1 fruit fly cellular context compared by ENCODE assay signal in genomic region chr2L:11039548-11040144, dm6.
A peak's percentile ranks its signal among the peaks of the same experiment; 100 is the strongest.
TF ChIP-seq lines count a peak whose summit lies in the region.

No protein-coding gene starts in this region.

TF ChIP-seq in whole organism, embryonic, 481 proteins besides CTCF, POLR2A, EP300 and RAD21 (continued from another document):
- TF ChIP-seq seq (GFP tag; IDR thresholded peaks at IDR 0.05; lab: Robert Waterston, UW) (no peak), btn (GFP tag; optimal IDR thresholded peaks at IDR 0.05; lab: Kevin White, UChicago) (no peak), dm (GFP tag; optimal IDR thresholded peaks at IDR 0.05; lab: Kevin White, UChicago) (no peak), HmgZ (tag; optimal IDR thresholded peaks at IDR 0.05; lab: Kevin White, UChicago) (peak; percentile 13), trem (tag; optimal IDR thresholded peaks at IDR 0.05; lab: Kevin White, UChicago) (no peak), Bgb (GFP tag; IDR thresholded peaks at IDR 0.05; lab: Robert Waterston, UW; ENCODE audit: partially characterized antibody) (no peak), BtbVII (GFP tag; optimal IDR thresholded peaks at IDR 0.05; lab: Kevin White, UChicago) (no peak), zfh1 (GFP tag; IDR thresholded peaks at IDR 0.05; lab: Robert Waterston, UW) (no peak), CG34376 (GFP tag; optimal IDR thresholded peaks at IDR 0.05; lab: Kevin White, UChicago) (peak; percentile 55), CG11560 (tag; IDR thresholded peaks at IDR 0.05; lab: Robert Waterston, UW) (no peak), stc (GFP tag; IDR thresholded peaks at IDR 0.05; lab: Robert Waterston, UW) (no peak), ranshi (GFP tag; IDR thresholded peaks at IDR 0.05; lab: Robert Waterston, UW) (no peak), corto (GFP tag; optimal IDR thresholded peaks at IDR 0.05; lab: Kevin White, UChicago) (no peak), CG15479 (GFP tag; optimal IDR thresholded peaks at IDR 0.05; lab: Kevin White, UChicago) (no peak), pfk (GFP tag; optimal IDR thresholded peaks at IDR 0.05; lab: Kevin White, UChicago) (no peak), so (GFP tag; IDR thresholded peaks at IDR 0.05; lab: Robert Waterston, UW) (no peak), Sox100B (GFP tag; optimal IDR thresholded peaks at IDR 0.05; lab: Kevin White, UChicago) (no peak), unc-4 (GFP tag; IDR thresholded peaks at IDR 0.05; lab: Robert Waterston, UW; ENCODE audit: partially characterized antibody) (no peak), CG15514 (GFP tag; optimal IDR thresholded peaks at IDR 0.05; lab: Kevin White, UChicago) (peak; percentile 1), CG11247 (GFP tag; IDR thresholded peaks at IDR 0.05; lab: Robert Waterston, UW) (no peak), nom (GFP tag; optimal IDR thresholded peaks at IDR 0.05; lab: Kevin White, UChicago) (no peak), Rfx (GFP tag; IDR thresholded peaks at IDR 0.05; lab: Robert Waterston, UW) (no peak), Atf-2 (GFP tag; optimal IDR thresholded peaks at IDR 0.05; lab: Kevin White, UChicago) (no peak), Med (GFP tag; lab: Kevin White, UChicago) (peak; percentile 63), sd (tag; optimal IDR thresholded peaks at IDR 0.05; lab: Kevin White, UChicago) (peak; percentile 13), lab (GFP tag; optimal IDR thresholded peaks at IDR 0.05; lab: Kevin White, UChicago) (peak; percentile 42), Ravus (GFP tag; IDR thresholded peaks at IDR 0.05; lab: Robert Waterston, UW) (no peak), caup (GFP tag; optimal IDR thresholded peaks at IDR 0.05; lab: Kevin White, UChicago; ENCODE audit: severe bottlenecking) (no peak), tup (GFP tag; optimal IDR thresholded peaks at IDR 0.05; lab: Kevin White, UChicago) (no peak), sug (tag; optimal IDR thresholded peaks at IDR 0.05; lab: Kevin White, UChicago) (peak; percentile 77), CG2129 (GFP tag; IDR thresholded peaks at IDR 0.05; lab: Robert Waterston, UW; ENCODE audit: partially characterized antibody) (no peak), sens-2 (GFP tag; IDR thresholded peaks at IDR 0.05; lab: Robert Waterston, UW) (0 out of 2 replicates have a peak, but pooled peaks have one; percentile 15), CG10543 (GFP tag; optimal IDR thresholded peaks at IDR 0.05; lab: Kevin White, UChicago) (peak; percentile 46), sob (GFP tag; IDR thresholded peaks at IDR 0.05; lab: Robert Waterston, UW) (no peak; the same call in 1 of the 2 replicates), CG13894 (tag; optimal IDR thresholded peaks at IDR 0.05; lab: Kevin White, UChicago) (peak; percentile 61), Trl (optimal IDR thresholded peaks at IDR 0.05; lab: Kevin White, UChicago) (peak in 1 of 2 experiments; percentile 6), Trl (GFP tag; optimal IDR thresholded peaks at IDR 0.05; lab: Kevin White, UChicago) (no peak), luna (GFP tag; optimal IDR thresholded peaks at IDR 0.05; lab: Kevin White, UChicago) (no peak), CG8290 (GFP tag; optimal IDR thresholded peaks at IDR 0.05; lab: Kevin White, UChicago) (no peak), CG8290 (tag; optimal IDR thresholded peaks at IDR 0.05; lab: Kevin White, UChicago) (no peak), fd102C (GFP tag; optimal IDR thresholded peaks at IDR 0.05; lab: Kevin White, UChicago) (no peak), CG30403 (GFP tag; optimal IDR thresholded peaks at IDR 0.05; lab: Kevin White, UChicago) (no peak), lola (GFP tag; optimal IDR thresholded peaks at IDR 0.05; lab: Kevin White, UChicago) (no peak), CG10274 (GFP tag; optimal IDR thresholded peaks at IDR 0.05; lab: Kevin White, UChicago) (peak; percentile 70), CG2678 (tag; optimal IDR thresholded peaks at IDR 0.05; lab: Kevin White, UChicago) (peak; percentile 12), onecut (GFP tag; IDR thresholded peaks at IDR 0.05; lab: Robert Waterston, UW) (no peak), Hmr (GFP tag; optimal IDR thresholded peaks at IDR 0.05; lab: Kevin White, UChicago) (peak; percentile 22), CG3838 (GFP tag; optimal IDR thresholded peaks at IDR 0.05; lab: Kevin White, UChicago) (no peak), CG18476 (GFP tag; optimal IDR thresholded peaks at IDR 0.05; lab: Kevin White, UChicago) (no peak), chinmo (GFP tag; IDR thresholded peaks at IDR 0.05; lab: Robert Waterston, UW; ENCODE audit: partially characterized antibody) (0 out of 4 replicates have a peak, but pooled peaks have one; percentile 63), az2 (GFP tag; optimal IDR thresholded peaks at IDR 0.05; lab: Kevin White, UChicago) (no peak), twi (tag; optimal IDR thresholded peaks at IDR 0.05; lab: Kevin White, UChicago) (peak; percentile 37), Dip2 (GFP tag; IDR thresholded peaks at IDR 0.05; lab: Robert Waterston, UW) (no peak), CG3065 (GFP tag; optimal IDR thresholded peaks at IDR 0.05; lab: Kevin White, UChicago) (no peak), phol (tag; optimal IDR thresholded peaks at IDR 0.05; lab: Kevin White, UChicago) (no peak), Elba2 (GFP tag; optimal IDR thresholded peaks at IDR 0.05; lab: Kevin White, UChicago) (no peak), mirr (GFP tag; optimal IDR thresholded peaks at IDR 0.05; lab: Kevin White, UChicago) (peak; percentile 65), Mrtf (GFP tag; IDR thresholded peaks at IDR 0.05; lab: Robert Waterston, UW) (no peak), CG7556 (GFP tag; optimal IDR thresholded peaks at IDR 0.05; lab: Kevin White, UChicago) (no peak), gcm2 (GFP tag; optimal IDR thresholded peaks at IDR 0.05; lab: Kevin White, UChicago) (no peak), CG2199 (GFP tag; IDR thresholded peaks at IDR 0.05; lab: Robert Waterston, UW) (0 out of 3 replicates have a peak, but pooled peaks have one; percentile 33), GATAe (GFP tag; conservative IDR thresholded peaks at IDR 0.05; lab: Robert Waterston, UW) (peak; percentile 50; the same call in 1 of the 2 replicates), B-H2 (GFP tag; optimal IDR thresholded peaks at IDR 0.05; lab: Kevin White, UChicago) (no peak), sens (GFP tag; lab: Kevin White, UChicago) (no peak), Hr78 (GFP tag; optimal IDR thresholded peaks at IDR 0.05; lab: Kevin White, UChicago) (peak in 1 of 2 experiments; percentile 90), en (GFP tag; optimal IDR thresholded peaks at IDR 0.05; lab: Kevin White, UChicago) (no peak), CrebB (tag; optimal IDR thresholded peaks at IDR 0.05; lab: Kevin White, UChicago) (peak; percentile 21), wek (GFP tag; optimal IDR thresholded peaks at IDR 0.05; lab: Kevin White, UChicago) (no peak), esg (GFP tag; conservative IDR thresholded peaks at IDR 0.05; lab: Robert Waterston, UW) (no peak), Usf (GFP tag; optimal IDR thresholded peaks at IDR 0.05; lab: Kevin White, UChicago) (no peak), Dref (GFP tag; IDR thresholded peaks at IDR 0.05; lab: Robert Waterston, UW) (no peak), CG7963 (GFP tag; IDR thresholded peaks at IDR 0.05; lab: Robert Waterston, UW; ENCODE audit: partially characterized antibody) (no peak), Pdp1 (GFP tag; optimal IDR thresholded peaks at IDR 0.05; lab: Kevin White, UChicago) (peak in 1 of 2 experiments; percentile 79), kni (GFP tag; optimal IDR thresholded peaks at IDR 0.05; lab: Kevin White, UChicago) (peak; percentile 31), grn (GFP tag; optimal IDR thresholded peaks at IDR 0.05; lab: Kevin White, UChicago) (peak; percentile 99)
